Fruit fly (Drosophila melanogaster) whole organism, embryonic: ENCODE data around the gene moody.

Experiments
- Atf3 ChIP-seq: fragments of 200-800 bp; sonication (Bioruptor generic); optimal IDR thresholded peaks from 3 replicates; lab custom pipeline; 2016; ENCODE audit warnings: missing biosample characterization, missing genetic modification characterization
- CG10147 ChIP-seq: fragments of 200-800 bp; sonication (Bioruptor generic); optimal IDR thresholded peaks from 2 replicates; lab custom pipeline; 2019; ENCODE audit warnings: missing biosample characterization, mild to moderate bottlenecking, missing genetic modification characterization, moderate library complexity
- CG10274 ChIP-seq: fragments of 200-800 bp; sonication (Bioruptor generic); optimal IDR thresholded peaks from 3 replicates; lab custom pipeline; 2017; ENCODE audit warnings: missing biosample characterization, mild to moderate bottlenecking, missing genetic modification characterization
- CG12744 ChIP-seq: fragments of 200-800 bp; sonication (Bioruptor generic); optimal IDR thresholded peaks from 2 replicates; lab custom pipeline; 2016; ENCODE audit warnings: missing biosample characterization, missing genetic modification characterization
- CG15269 ChIP-seq: fragments of 200-800 bp; sonication (Bioruptor generic); optimal IDR thresholded peaks from 2 replicates; lab custom pipeline; 2018; ENCODE audit warnings: missing biosample characterization, mild to moderate bottlenecking, missing genetic modification characterization, moderate library complexity
- CG15514 ChIP-seq: fragments of 200-800 bp; sonication (Bioruptor generic); optimal IDR thresholded peaks from 3 replicates; lab custom pipeline; 2017; ENCODE audit warnings: missing biosample characterization, missing genetic modification characterization, mild to moderate bottlenecking, moderate library complexity, missing genetic modification reagents
- CG17385 ChIP-seq: fragments of 200-800 bp; sonication (Bioruptor generic); optimal IDR thresholded peaks from 3 replicates; lab custom pipeline; 2018; ENCODE audit warnings: missing biosample characterization, mild to moderate bottlenecking, missing genetic modification characterization
- CG17612 ChIP-seq: fragments of 200-800 bp; sonication (Bioruptor generic); IDR thresholded peaks from 2 replicates; pipeline ENCODE4 v1.3.6; 2022; ENCODE audit warnings: missing biosample characterization, missing genetic modification characterization
- CG18011 ChIP-seq: fragments of 200-800 bp; sonication (Bioruptor generic); optimal IDR thresholded peaks from 2 replicates; lab custom pipeline; 2017; ENCODE audit warnings: missing biosample characterization, missing genetic modification characterization, mild to moderate bottlenecking, moderate library complexity, missing genotype
- CG18476 ChIP-seq: fragments of 200-800 bp; sonication (Bioruptor generic); optimal IDR thresholded peaks from 2 replicates; lab custom pipeline; 2016; ENCODE audit warnings: missing biosample characterization, mild to moderate bottlenecking, missing genetic modification characterization
- CG30431 ChIP-seq: fragments of 200-800 bp; sonication (Bioruptor generic); optimal IDR thresholded peaks from 2 replicates; lab custom pipeline; 2017; ENCODE audit warnings: missing biosample characterization, missing genetic modification characterization
- CG31224 ChIP-seq: fragments of 200-800 bp; sonication (Bioruptor generic); IDR thresholded peaks from 2 replicates; pipeline ENCODE4 v1.3.6; 2022; ENCODE audit warnings: missing biosample characterization, missing genetic modification characterization
- CG31441 ChIP-seq: fragments of 200-800 bp; sonication (Bioruptor generic); IDR thresholded peaks from 2 replicates; pipeline ENCODE4 v1.3.6; 2022; ENCODE audit warnings: missing biosample characterization, missing genetic modification characterization
- CG7357 ChIP-seq: fragments of 200-800 bp; sonication (Bioruptor generic); IDR thresholded peaks from 3 replicates; pipeline ENCODE4 v1.3.6; 2022; ENCODE audit warnings: missing biosample characterization, missing genetic modification characterization
- CG8281 ChIP-seq: fragments of 200-800 bp; sonication (Bioruptor generic); optimal IDR thresholded peaks from 2 replicates; lab custom pipeline; 2018; ENCODE audit warnings: missing biosample characterization, mild to moderate bottlenecking, missing genetic modification characterization, moderate library complexity
- Deaf1 ChIP-seq: fragments of 200-800 bp; optimal IDR thresholded peaks from 3 replicates; lab custom pipeline; 2019; ENCODE audit warnings: missing biosample characterization, mild to moderate bottlenecking, missing genetic modification characterization, moderate library complexity
- Mad ChIP-seq: fragments of 200-800 bp; sonication (Bioruptor generic); optimal IDR thresholded peaks from 2 replicates; lab custom pipeline; 2016; ENCODE audit warnings: missing biosample characterization, missing genetic modification characterization
- Med ChIP-seq: fragments of 200-800 bp; sonication (Bioruptor generic); peaks from one replicate; lab custom pipeline; 2016; ENCODE audit warnings: missing biosample characterization, missing genetic modification characterization, mild to moderate bottlenecking, inconsistent platforms, moderate library complexity
- Nf-YA ChIP-seq: fragments of 200-800 bp; sonication (Bioruptor generic); IDR thresholded peaks from 2 replicates; pipeline ENCODE4 v1.3.6; 2022; ENCODE audit warnings: missing biosample characterization, missing genetic modification characterization
- Opbp ChIP-seq: fragments of 200-800 bp; sonication (Bioruptor generic); IDR thresholded peaks from 3 replicates; pipeline ENCODE4 v1.3.6; 2022; ENCODE audit warnings: missing biosample characterization, missing genetic modification characterization; ENCODE audit not compliant: partially characterized antibody
- Ptx1 ChIP-seq: fragments of 200-800 bp; sonication (Bioruptor generic); IDR thresholded peaks from 2 replicates; pipeline ENCODE4 v1.3.6; 2022; ENCODE audit warnings: missing biosample characterization, missing genetic modification characterization
- crol ChIP-seq: fragments of 200-800 bp; sonication (Bioruptor generic); IDR thresholded peaks from 2 replicates; pipeline ENCODE4 v1.3.6; 2022; ENCODE audit warnings: missing biosample characterization, missing genetic modification characterization
- da ChIP-seq: fragments of 200-800 bp; sonication (Bioruptor generic); optimal IDR thresholded peaks from 2 replicates; lab custom pipeline; 2016; ENCODE audit warnings: missing biosample characterization, missing genetic modification characterization
- ems ChIP-seq: fragments of 200-800 bp; sonication (Bioruptor generic); optimal IDR thresholded peaks from 3 replicates; lab custom pipeline; 2016; ENCODE audit warnings: missing biosample characterization, missing genetic modification characterization
- en ChIP-seq: fragments of 200-800 bp; sonication (Bioruptor generic); optimal IDR thresholded peaks from 2 replicates; lab custom pipeline; 2016; ENCODE audit warnings: missing biosample characterization, missing genetic modification characterization
- grn ChIP-seq: fragments of 200-800 bp; sonication (Bioruptor generic); optimal IDR thresholded peaks from 3 replicates; lab custom pipeline; 2017; ENCODE audit warnings: missing biosample characterization, missing genetic modification characterization
- jumu ChIP-seq: fragments of 200-800 bp; sonication (Bioruptor generic); optimal IDR thresholded peaks from 3 replicates; lab custom pipeline; 2016; ENCODE audit warnings: missing biosample characterization, missing genetic modification characterization
- lab ChIP-seq: fragments of 200-800 bp; sonication (Bioruptor generic); optimal IDR thresholded peaks from 3 replicates; lab custom pipeline; 2017; ENCODE audit warnings: missing biosample characterization, missing genetic modification characterization, mild to moderate bottlenecking, moderate library complexity, missing genetic modification reagents
- lbe ChIP-seq: fragments of 200-800 bp; sonication (Bioruptor generic); optimal IDR thresholded peaks from 2 replicates; lab custom pipeline; 2016; ENCODE audit warnings: missing biosample characterization, mild to moderate bottlenecking, missing genetic modification characterization
- pzg ChIP-seq: fragments of 200-800 bp; sonication (Bioruptor generic); optimal IDR thresholded peaks from 3 replicates; lab custom pipeline; 2018; ENCODE audit warnings: missing biosample characterization, mild to moderate bottlenecking, missing genetic modification characterization, moderate library complexity
- repo ChIP-seq: fragments of 200-800 bp; sonication (Bioruptor generic); optimal IDR thresholded peaks from 2 replicates; lab custom pipeline; 2016; ENCODE audit warnings: missing biosample characterization, missing genetic modification characterization
- scrt ChIP-seq: fragments of 200-800 bp; sonication (Bioruptor generic); optimal IDR thresholded peaks from 2 replicates; lab custom pipeline; 2018; ENCODE audit warnings: missing biosample characterization, mild to moderate bottlenecking, missing genetic modification characterization, moderate library complexity
- sens ChIP-seq: fragments of 200-800 bp; sonication (Bioruptor generic); peaks from one replicate; lab custom pipeline; 2016; ENCODE audit warnings: missing biosample characterization, missing genetic modification characterization
- toy ChIP-seq: fragments of 200-800 bp; sonication (Bioruptor generic); IDR thresholded peaks from 2 replicates; pipeline ENCODE4 v1.3.6; 2022; ENCODE audit warnings: missing biosample characterization, missing genetic modification characterization

moody gene

dm6 chrX:2048778-2049686 lies 888 bp downstream of the moody start (continued):
- TF ChIP-seq pzg (no peak), en (GFP tag; lab: Kevin White, UChicago) (no peak), CG30431 (GFP tag; lab: Kevin White, UChicago) (no peak), lbe (GFP tag; lab: Kevin White, UChicago) (no peak), CG15514 (GFP tag; lab: Kevin White, UChicago) (no peak), Med (GFP tag; lab: Kevin White, UChicago) (peak; percentile 30), jumu (GFP tag; lab: Kevin White, UChicago) (no peak), da (GFP tag; lab: Kevin White, UChicago) (no peak), sens (GFP tag; lab: Kevin White, UChicago) (peak; percentile 71), repo (GFP tag; lab: Kevin White, UChicago) (no peak), Mad (GFP tag; lab: Kevin White, UChicago) (no peak), toy (GFP tag; lab: Robert Waterston, UW) (no peak)

- TF ChIP-seq lab (GFP tag; lab: Kevin White, UChicago) (no peak), CG31224 (GFP tag; lab: Robert Waterston, UW) (no peak), ems (GFP tag; lab: Kevin White, UChicago) (no peak), CG10274 (no peak), Med (GFP tag; lab: Kevin White, UChicago) (no peak), Opbp (GFP tag; lab: Robert Waterston, UW) (no peak), CG10147 (no peak), CG31441 (no peak), CG18476 (no peak), grn (GFP tag; lab: Kevin White, UChicago) (peak; percentile 2), crol (GFP tag; lab: Robert Waterston, UW) (peak; percentile 70), CG17385 (no peak), Nf-YA (GFP tag; lab: Robert Waterston, UW) (no peak), CG7357 (GFP tag; lab: Robert Waterston, UW) (no peak), CG8281 (tag; lab: Kevin White, UChicago) (no peak), CG15269 (tag; lab: Kevin White, UChicago) (no peak), CG17612 (GFP tag; lab: Robert Waterston, UW) (no peak), CG12744 (GFP tag; lab: Kevin White, UChicago) (no peak), scrt (no peak), Deaf1 (peak; percentile 19), CG18011 (GFP tag; lab: Kevin White, UChicago) (no peak), Atf3 (no peak), Ptx1 (GFP tag; lab: Robert Waterston, UW) (no peak)
- TF ChIP-seq, all 482 proteins: peak for 3
These were observed 6.1 kb downstream of the moody start, which contains the start of gene CG4325 for dm6 chrX:2043660-2044397. TSS of gene CG4325 (minus strand) at chrX:2043818.
